Worm (Caenorhabditis elegans) whole organism, L2 larva: ENCODE results near the gene M28.8.

Experiments used
- Y55F3AM.14 ChIP-seq: fragments of 200-800 bp; sonication (Bioruptor generic); optimal IDR thresholded peaks from 2 replicates; lab custom pipeline; 2018; ENCODE audit warnings: mild to moderate bottlenecking, missing genetic modification characterization, missing compliant biosample characterization
- ama-1 ChIP-seq: fragments of 150-350 bp; optimal IDR thresholded peaks from 2 replicates; lab custom pipeline; 2018; ENCODE audit warnings: inconsistent platforms
- blmp-1 ChIP-seq: sonication (generic microtip); optimal IDR thresholded peaks from 2 replicates; lab custom pipeline; 2017; ENCODE audit warnings: missing genetic modification characterization, mild to moderate bottlenecking, missing compliant biosample characterization, antibody characterized with exemption, moderate library complexity; ENCODE audit not compliant: insufficient read depth
- ceh-82 ChIP-seq: fragments of 150-350 bp; optimal IDR thresholded peaks from 2 replicates; lab custom pipeline; 2014; ENCODE audit warnings: missing biosample characterization, missing genetic modification characterization
- lsy-2 ChIP-seq, 2 experiments: fragments of 150-350 bp in 1 of 2; sonication (generic microtip) in 1 of 2; optimal IDR thresholded peaks; 2 replicates each; lab custom pipeline; 2014 to 2017; ENCODE audit warnings: missing biosample characterization in 2 of 2, missing genetic modification characterization in 2 of 2
- nhr-10 ChIP-seq: sonication (generic microtip); optimal IDR thresholded peaks from 2 replicates; lab custom pipeline; 2017; ENCODE audit warnings: missing biosample characterization, missing genetic modification characterization
- nhr-11 ChIP-seq: fragments of 150-350 bp; optimal IDR thresholded peaks from 2 replicates; lab custom pipeline; 2014; ENCODE audit warnings: missing biosample characterization, missing genetic modification characterization
- nhr-12 ChIP-seq: fragments of 150-350 bp; optimal IDR thresholded peaks from 2 replicates; lab custom pipeline; 2014; ENCODE audit warnings: missing biosample characterization, missing genetic modification characterization
- nhr-77 ChIP-seq: fragments of 150-350 bp; optimal IDR thresholded peaks from 2 replicates; lab custom pipeline; 2014; ENCODE audit warnings: missing biosample characterization, missing genetic modification characterization
- skn-1 ChIP-seq: sonication (generic microtip); optimal IDR thresholded peaks from 2 replicates; lab custom pipeline; 2017; ENCODE audit warnings: missing biosample characterization, missing genetic modification characterization
- snpc-4 ChIP-seq: fragments of 150-350 bp; optimal IDR thresholded peaks from 2 replicates; lab custom pipeline; 2014; ENCODE audit warnings: missing biosample characterization, missing genetic modification characterization
- unc-39 ChIP-seq: fragments of 150-350 bp; optimal IDR thresholded peaks from 2 replicates; lab custom pipeline; 2014; ENCODE audit warnings: missing biosample characterization, missing genetic modification characterization
- unc-62 ChIP-seq: fragments of 150-350 bp; optimal IDR thresholded peaks from 2 replicates; lab custom pipeline; 2014; ENCODE audit warnings: missing biosample characterization, missing genetic modification reagents, missing genetic modification characterization
- ztf-4 ChIP-seq: fragments of 150-350 bp; optimal IDR thresholded peaks from 2 replicates; lab custom pipeline; 2014; ENCODE audit warnings: missing biosample characterization, missing genetic modification characterization

DNA sequence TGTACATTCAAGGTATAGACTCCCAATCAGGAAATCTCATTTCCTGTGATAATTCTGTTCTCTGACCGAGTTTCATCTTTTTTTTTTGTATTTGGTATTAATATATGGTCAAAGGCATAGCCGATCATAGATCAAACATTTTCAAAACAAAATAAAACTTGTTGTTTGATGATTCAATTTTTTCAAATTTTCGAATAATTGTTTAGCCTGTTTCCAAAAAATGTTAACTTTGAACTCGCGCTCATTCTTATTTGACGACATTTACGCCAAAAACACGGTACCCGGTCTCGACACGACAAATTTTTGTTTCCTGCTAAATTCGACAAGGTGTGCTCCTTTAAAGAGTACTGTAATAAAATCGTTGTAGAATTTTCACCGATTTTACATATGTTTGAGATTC lies 19.2 kb upstream of the M28.8 start:
- TF ChIP-seq ztf-4 (tag; lab: Kevin White, UChicago) (no peak), blmp-1 (tag; lab: Kevin White, UChicago) (no peak), nhr-12 (tag; lab: Kevin White, UChicago) (no peak), ceh-82 (tag; lab: Kevin White, UChicago) (no peak), nhr-77 (no peak), lsy-2 (tag; optimal IDR thresholded peaks at IDR 0.05; lab: Kevin White, UChicago) (no peak), ama-1 (lab: Kevin White, UChicago) (no peak), nhr-11 (tag; lab: Kevin White, UChicago) (no peak), skn-1 (tag; lab: Kevin White, UChicago) (no peak), snpc-4 (tag; lab: Kevin White, UChicago) (no peak), Y55F3AM.14 (GFP tag; lab: Kevin White, UChicago) (no peak), unc-62 (GFP tag; lab: Kevin White, UChicago) (no peak), unc-39 (no peak), nhr-10 (tag; lab: Kevin White, UChicago) (no peak)
